Worm (Caenorhabditis elegans): ENCODE data around the gene ZK1240.2.
A peak's percentile ranks its signal among the peaks of the same experiment; 100 is the strongest.

ZK1240.2 gene

DNA sequence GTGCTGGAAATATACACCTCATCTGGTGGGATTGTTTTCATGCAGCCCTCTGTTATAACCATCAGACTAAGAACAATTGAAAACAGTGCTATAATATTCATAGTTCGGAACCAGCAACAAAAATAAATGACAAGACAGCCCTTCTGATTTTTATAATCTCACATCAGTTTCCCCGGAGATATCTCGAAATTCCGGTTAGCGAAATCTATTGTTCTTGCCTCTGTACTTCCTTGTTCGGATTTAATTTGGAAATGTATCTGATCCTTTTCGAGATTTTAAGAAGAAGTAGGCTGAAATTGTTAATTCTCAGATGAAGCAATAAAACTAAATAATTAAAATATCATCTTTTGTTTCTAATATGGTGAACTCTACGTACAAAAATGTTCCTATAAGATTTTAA lies 40.5 kb downstream of the ZK1240.2 start, which contains the start of gene F43C11.11 (continued):
- TF ChIP-seq hlh-30 (tag; optimal IDR thresholded peaks at IDR 0.05; ENCODE audit: insufficient read depth) (no peak), dpl-1 (GFP tag; optimal IDR thresholded peaks at IDR 0.05) (no peak)

DNA sequence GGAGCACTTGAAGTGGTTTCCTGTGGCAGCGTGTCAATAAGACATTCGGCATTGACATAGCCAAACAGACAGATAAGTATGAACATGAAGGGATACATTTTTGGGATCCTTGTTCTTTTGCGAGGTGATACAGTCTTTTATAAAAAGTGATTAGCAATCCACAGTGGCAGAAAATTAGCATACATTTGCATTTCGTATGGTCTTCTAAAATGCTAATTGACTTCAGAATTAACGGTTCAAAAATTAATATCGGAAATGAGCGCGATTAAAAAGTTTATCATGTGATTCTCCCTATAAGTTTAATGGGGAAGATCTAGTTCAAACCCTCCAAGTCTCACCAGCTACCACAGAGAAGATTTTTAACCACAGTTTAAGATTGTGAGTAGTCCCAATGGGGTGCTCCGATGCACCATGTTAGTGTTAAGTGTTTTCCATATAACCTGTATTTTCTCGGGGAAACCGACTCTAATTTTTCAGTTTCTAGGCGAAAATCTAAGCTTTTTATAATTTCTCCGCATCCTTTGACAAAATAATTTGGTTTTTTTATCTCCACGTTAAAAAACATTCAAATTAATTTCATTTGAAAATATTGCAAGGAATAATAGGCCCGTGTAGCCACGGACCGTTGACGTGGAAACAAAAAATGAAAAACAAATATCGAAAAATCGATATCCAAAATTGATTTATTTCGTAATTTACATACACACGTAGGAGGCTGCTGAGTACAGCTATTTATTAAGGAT lies 43.6 kb downstream of the ZK1240.2 start, which contains the start of the genes F43C11.12 and F16G10.5:
Gene F43C11.12 (minus strand): TSS at position 101 of the 743 bp plus-strand sequence.
Gene F16G10.5 (plus strand): TSS at position 693 of the 743 bp plus-strand sequence.
- TF ChIP-seq unc-62 (GFP tag; optimal IDR thresholded peaks at IDR 0.05 in 1 of 2): peak in 1 of 2 experiments; percentile 32
- no peak for TF ChIP-seq unc-62 (tag; optimal IDR thresholded peaks at IDR 0.05)
- no peak for TF ChIP-seq lin-29 (GFP tag; IDR thresholded peaks at IDR 0.05)

DNA sequence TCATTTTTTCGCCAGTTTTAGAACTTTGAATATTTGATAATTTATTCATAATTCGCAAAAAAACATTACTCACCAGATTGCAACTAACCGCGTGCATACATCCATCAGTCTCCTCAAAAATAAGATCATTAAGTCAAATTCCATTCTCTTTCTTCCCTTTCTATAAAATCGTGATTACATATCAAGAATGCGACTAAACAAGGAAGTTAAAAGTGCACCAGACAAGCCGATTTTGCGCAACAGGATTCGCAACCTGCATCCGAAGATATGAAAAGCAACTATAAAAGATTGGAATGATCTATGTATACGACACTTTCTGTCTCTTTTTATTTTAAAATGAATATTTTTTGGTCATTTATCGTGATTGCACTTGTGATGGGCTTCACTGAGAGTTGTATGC lies 45.8 kb downstream of the ZK1240.2 start, which contains the start of gene hpo-25:
Gene hpo-25 (plus strand): TSS at position 301 of the 400 bp plus-strand sequence.
- no peak for TF ChIP-seq zip-11 (GFP tag; IDR thresholded peaks at IDR 0.05)
- peak; percentile 6 for TF ChIP-seq aha-1 (tag)

DNA sequence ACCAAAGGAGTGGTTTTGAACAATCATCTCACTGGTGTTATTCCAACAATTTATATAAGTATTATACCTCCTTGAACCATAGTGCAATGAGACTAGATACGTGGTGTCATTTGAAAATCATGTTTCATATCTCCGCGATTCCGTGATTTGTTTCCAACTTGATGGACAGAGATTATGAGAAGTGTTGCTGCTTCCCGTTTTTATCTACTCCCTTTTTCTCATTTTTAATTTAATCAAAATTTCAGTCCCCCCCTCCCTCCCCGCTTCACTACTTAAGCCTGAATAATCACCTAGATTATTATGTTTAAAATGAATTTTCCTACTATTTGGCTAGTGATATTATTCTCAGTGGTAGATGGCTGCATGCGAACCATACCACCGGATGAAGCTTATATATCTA lies 48.9 kb downstream of the ZK1240.2 start, which contains the start of gene F16G10.3:
Gene F16G10.3 (plus strand): TSS at position 301 of the 400 bp plus-strand sequence.
- peak; percentile 66 for TF ChIP-seq aha-1 (tag)
- TF ChIP-seq dmd-8 (GFP tag; IDR thresholded peaks at IDR 0.05): no peak

Data from whole organism, L4 larva.